Worm (Caenorhabditis elegans) whole organism, mixed stage, embryonic: ENCODE measurements around the gene C29F9.2.

ENCODE experiments used
- M03D4.4 ChIP-seq: sonication (generic microtip); optimal IDR thresholded peaks from 2 replicates; lab custom pipeline; 2017; ENCODE audit warnings: mild to moderate bottlenecking, missing genetic modification characterization, missing compliant biosample characterization
- bed-3 ChIP-seq: fragments of 200-800 bp; sonication (Bioruptor generic); optimal IDR thresholded peaks from 3 replicates; lab custom pipeline; 2018; ENCODE audit warnings: mild to moderate bottlenecking, missing genetic modification characterization, moderate library complexity, missing compliant biosample characterization
- ceh-39 ChIP-seq: fragments of 150-350 bp; optimal IDR thresholded peaks from 2 replicates; lab custom pipeline; 2014; ENCODE audit warnings: missing biosample characterization, missing genetic modification characterization
- ceh-43 ChIP-seq: fragments of 200-800 bp; sonication (Bioruptor generic); optimal IDR thresholded peaks from 2 replicates; lab custom pipeline; 2018; ENCODE audit warnings: mild to moderate bottlenecking, missing genetic modification characterization, moderate library complexity, missing compliant biosample characterization
- ceh-83 ChIP-seq: fragments of 200-800 bp; sonication (Bioruptor generic); optimal IDR thresholded peaks from 2 replicates; lab custom pipeline; 2018; ENCODE audit warnings: mild to moderate bottlenecking, missing genetic modification characterization, missing compliant biosample characterization
- ces-1 ChIP-seq: fragments of 150-350 bp; optimal IDR thresholded peaks from 2 replicates; lab custom pipeline; 2014; ENCODE audit warnings: missing biosample characterization, missing genetic modification reagents, missing genetic modification characterization
- cnd-1 ChIP-seq: fragments of 200-800 bp; sonication (Bioruptor generic); optimal IDR thresholded peaks from 2 replicates; lab custom pipeline; 2018; ENCODE audit warnings: mild to moderate bottlenecking, missing genetic modification characterization, missing compliant biosample characterization
- drap-1 ChIP-seq: fragments of 200-800 bp; sonication (Bioruptor generic); optimal IDR thresholded peaks from 3 replicates; lab custom pipeline; 2018; ENCODE audit warnings: mild to moderate bottlenecking, missing genetic modification characterization, missing compliant biosample characterization
- elt-1 ChIP-seq: sonication (generic microtip); optimal IDR thresholded peaks from 2 replicates; lab custom pipeline; 2017; ENCODE audit warnings: missing genetic modification characterization, mild to moderate bottlenecking, missing compliant biosample characterization, antibody characterized with exemption, moderate library complexity, borderline replicate concordance; ENCODE audit not compliant: insufficient read depth
- elt-3 ChIP-seq: fragments of 150-350 bp; optimal IDR thresholded peaks from 2 replicates; lab custom pipeline; 2014; ENCODE audit warnings: missing biosample characterization, missing genetic modification characterization
- flh-1 ChIP-seq: fragments of 200-800 bp; sonication (Bioruptor generic); optimal IDR thresholded peaks from 2 replicates; lab custom pipeline; 2018; ENCODE audit warnings: mild to moderate bottlenecking, missing genetic modification characterization, moderate library complexity, missing compliant biosample characterization
- hlh-1 ChIP-seq: fragments of 150-350 bp; optimal IDR thresholded peaks from 2 replicates; lab custom pipeline; 2014; ENCODE audit warnings: missing biosample characterization, missing genetic modification reagents, missing genetic modification characterization
- lin-13 ChIP-seq: fragments of 150-350 bp; optimal IDR thresholded peaks from 2 replicates; lab custom pipeline; 2014; ENCODE audit warnings: missing biosample characterization, missing genetic modification characterization
- lin-32 ChIP-seq: fragments of 200-800 bp; sonication (Bioruptor generic); optimal IDR thresholded peaks from 2 replicates; lab custom pipeline; 2018; ENCODE audit warnings: mild to moderate bottlenecking, missing genetic modification characterization, missing compliant biosample characterization
- lsy-2 ChIP-seq: fragments of 150-350 bp; optimal IDR thresholded peaks from 2 replicates; lab custom pipeline; 2014; ENCODE audit warnings: missing biosample characterization, missing genetic modification characterization
- mep-1 ChIP-seq: fragments of 150-350 bp; optimal IDR thresholded peaks from 2 replicates; lab custom pipeline; 2017; ENCODE audit warnings: missing biosample characterization, missing genetic modification reagents, missing genetic modification characterization, inconsistent platforms
- mls-2 ChIP-seq: sonication (generic microtip); optimal IDR thresholded peaks from 2 replicates; lab custom pipeline; 2016; ENCODE audit warnings: mild to moderate bottlenecking, missing genetic modification characterization, moderate library complexity, missing compliant biosample characterization
- nhr-12 ChIP-seq: fragments of 150-350 bp; optimal IDR thresholded peaks from 2 replicates; lab custom pipeline; 2014; ENCODE audit warnings: missing biosample characterization, missing genetic modification characterization
- nhr-237 ChIP-seq: fragments of 150-350 bp; optimal IDR thresholded peaks from 2 replicates; lab custom pipeline; 2014; ENCODE audit warnings: missing biosample characterization, missing genetic modification characterization
- nhr-28 ChIP-seq: fragments of 150-350 bp; optimal IDR thresholded peaks from 2 replicates; lab custom pipeline; 2014; ENCODE audit warnings: missing biosample characterization, missing genetic modification characterization
- nhr-76 ChIP-seq: sonication (generic microtip); optimal IDR thresholded peaks from 2 replicates; lab custom pipeline; 2017; ENCODE audit warnings: missing biosample characterization, missing genetic modification characterization
- pha-4 ChIP-seq: fragments of 150-350 bp; optimal IDR thresholded peaks from 2 replicates; lab custom pipeline; 2018; ENCODE audit warnings: missing biosample characterization, missing genetic modification reagents, missing genetic modification characterization
- sem-2 ChIP-seq: fragments of 200-800 bp; sonication (Bioruptor generic); optimal IDR thresholded peaks from 2 replicates; lab custom pipeline; 2018; ENCODE audit warnings: mild to moderate bottlenecking, missing genetic modification characterization, missing compliant biosample characterization
- snpc-4 ChIP-seq: fragments of 150-350 bp; optimal IDR thresholded peaks from 2 replicates; lab custom pipeline; 2014; ENCODE audit warnings: missing biosample characterization, missing genetic modification characterization
- sptf-1 ChIP-seq: sonication (generic microtip); optimal IDR thresholded peaks from 2 replicates; lab custom pipeline; 2017; ENCODE audit warnings: mild to moderate bottlenecking, missing genetic modification characterization, moderate library complexity, missing compliant biosample characterization
- tbx-8 ChIP-seq: fragments of 200-800 bp; sonication (Bioruptor generic); optimal IDR thresholded peaks from 2 replicates; lab custom pipeline; 2018; ENCODE audit warnings: mild to moderate bottlenecking, missing genetic modification characterization, moderate library complexity, missing compliant biosample characterization
- unc-120 ChIP-seq: sonication (generic microtip); optimal IDR thresholded peaks from 2 replicates; lab custom pipeline; 2017; ENCODE audit warnings: missing genetic modification characterization, missing compliant biosample characterization; ENCODE audit not compliant: poor library complexity, severe bottlenecking
- unc-39 ChIP-seq: fragments of 150-350 bp; optimal IDR thresholded peaks from 2 replicates; lab custom pipeline; 2014; ENCODE audit warnings: missing biosample characterization, missing genetic modification characterization
- unc-62 ChIP-seq: fragments of 150-350 bp; optimal IDR thresholded peaks from 2 replicates; lab custom pipeline; 2014; ENCODE audit warnings: missing biosample characterization, missing genetic modification reagents, missing genetic modification characterization
- ztf-11 ChIP-seq: fragments of 150-350 bp; optimal IDR thresholded peaks from 2 replicates; lab custom pipeline; 2014; ENCODE audit warnings: missing biosample characterization, missing genetic modification characterization

C29F9.2 gene

ce11 chrIII:130650-131049 is at the start of gene C29F9.2, which contains the start of gene nhr-280:
Gene C29F9.2 (plus strand): TSS chrIII:130947.
Gene nhr-280 (minus strand): TSS chrIII:130750.
- TF ChIP-seq elt-3 (no peak), ceh-43 (GFP tag; lab: Kevin White, UChicago) (no peak), sem-2 (GFP tag; lab: Kevin White, UChicago) (no peak), unc-120 (tag; lab: Kevin White, UChicago) (no peak)

DNA sequence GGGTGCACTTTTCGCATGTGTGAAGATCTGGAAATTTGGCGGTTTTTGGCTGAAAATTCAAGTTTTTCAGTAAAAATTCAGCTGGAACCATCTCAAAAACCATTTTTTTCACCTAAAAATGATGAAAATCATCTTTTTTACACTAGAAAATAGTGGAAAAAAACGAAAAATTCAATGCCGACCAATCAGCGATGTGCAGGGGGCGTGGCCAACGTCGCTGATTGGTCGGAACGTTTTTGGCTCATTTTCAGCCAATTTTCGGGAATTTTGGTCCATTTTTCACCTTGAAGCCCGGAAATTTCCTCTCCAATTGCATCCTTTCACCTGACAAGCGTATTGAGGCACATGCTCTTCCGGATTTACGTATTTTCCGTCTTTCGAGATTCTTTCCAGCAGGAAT is 46.4 kb upstream of the C29F9.2 start:
- TF ChIP-seq pha-4 (tag; lab: Kevin White, UChicago) (no peak), ceh-39 (no peak), lin-32 (GFP tag; lab: Kevin White, UChicago) (no peak), sptf-1 (tag; lab: Kevin White, UChicago) (no peak), lsy-2 (tag; lab: Kevin White, UChicago) (no peak), lin-13 (tag; lab: Kevin White, UChicago) (no peak), unc-120 (tag; lab: Kevin White, UChicago) (no peak), nhr-76 (tag; lab: Kevin White, UChicago) (no peak), drap-1 (no peak), unc-39 (tag; lab: Kevin White, UChicago) (no peak), unc-62 (no peak), cnd-1 (no peak)

ce11 chrIII:86316-86715 is 44.4 kb upstream of the C29F9.2 start, which contains the start of gene attf-3:
Gene attf-3 (minus strand): TSS chrIII:86384.
- no peak for TF ChIP-seq sptf-1 (tag; lab: Kevin White, UChicago)
- no peak for TF ChIP-seq snpc-4 (tag; lab: Kevin White, UChicago)
- no peak for TF ChIP-seq sem-2 (GFP tag; lab: Kevin White, UChicago)
- no peak for TF ChIP-seq unc-39 (tag; lab: Kevin White, UChicago)
- TF ChIP-seq ceh-39: peak; percentile 50
- TF ChIP-seq bed-3 (GFP tag; lab: Kevin White, UChicago): no peak
- no peak for TF ChIP-seq flh-1 (GFP tag; lab: Kevin White, UChicago)
- no peak for TF ChIP-seq cnd-1
- TF ChIP-seq nhr-12 (tag; lab: Kevin White, UChicago): no peak
- peak; percentile 56 for TF ChIP-seq lin-13 (tag; lab: Kevin White, UChicago)
- TF ChIP-seq pha-4 (tag; lab: Kevin White, UChicago): peak; percentile 46
- no peak for TF ChIP-seq nhr-76 (tag; lab: Kevin White, UChicago)
- TF ChIP-seq lsy-2 (tag; lab: Kevin White, UChicago): peak; percentile 71
- peak; percentile 13 for TF ChIP-seq hlh-1 (tag; lab: Kevin White, UChicago)
- no peak for TF ChIP-seq mls-2
- TF ChIP-seq lin-32 (GFP tag; lab: Kevin White, UChicago): no peak
- TF ChIP-seq ztf-11 (tag; lab: Kevin White, UChicago): no peak
- peak; percentile 78 for TF ChIP-seq mep-1 (tag; lab: Kevin White, UChicago)
- TF ChIP-seq unc-62: no peak
- TF ChIP-seq drap-1: no peak
- no peak for TF ChIP-seq nhr-28
- TF ChIP-seq ces-1 (GFP tag; lab: Kevin White, UChicago): peak; percentile 61
- TF ChIP-seq unc-120 (tag; lab: Kevin White, UChicago): no peak
- TF ChIP-seq nhr-237 (tag; lab: Kevin White, UChicago): peak; percentile 68

ce11 chrIII:87183-87582 is 43.6 kb upstream of the C29F9.2 start, which contains the start of the genes F54C4.4 and mrpl-40:
Gene F54C4.4 (minus strand): TSS chrIII:87381.
Gene mrpl-40 (plus strand): TSS chrIII:87559.
- peak; percentile 81 for TF ChIP-seq ces-1 (GFP tag; lab: Kevin White, UChicago)
- TF ChIP-seq ceh-39: peak; percentile 79
- peak; percentile 49 for TF ChIP-seq lsy-2 (tag; lab: Kevin White, UChicago)
- no peak for TF ChIP-seq tbx-8
- TF ChIP-seq nhr-12 (tag; lab: Kevin White, UChicago): no peak
- peak; percentile 3 for TF ChIP-seq nhr-237 (tag; lab: Kevin White, UChicago)
- TF ChIP-seq pha-4 (tag; lab: Kevin White, UChicago): peak; percentile 50
- peak; percentile 41 for TF ChIP-seq mep-1 (tag; lab: Kevin White, UChicago)
- TF ChIP-seq lin-13 (tag; lab: Kevin White, UChicago): peak; percentile 9

DNA sequence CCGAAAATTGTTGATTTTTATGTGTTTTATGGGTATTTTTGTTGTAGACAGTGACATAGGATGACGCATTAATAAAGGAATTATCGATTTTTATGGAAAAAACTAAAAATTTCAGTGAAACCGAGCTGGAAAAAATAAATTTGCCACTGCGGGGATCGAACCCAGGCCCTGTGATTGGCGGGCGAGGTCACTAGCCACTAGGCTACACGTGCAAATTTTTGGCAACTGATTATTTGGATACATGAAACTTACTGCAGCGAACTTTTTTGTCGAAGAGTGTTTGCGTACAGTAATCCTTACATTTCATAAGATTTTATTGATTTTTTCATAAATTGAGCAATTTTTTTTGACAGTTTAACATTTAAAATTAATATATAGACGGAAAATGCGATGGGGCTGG is 41.6 kb upstream of the C29F9.2 start:
- peak; percentile 9 for TF ChIP-seq flh-1 (GFP tag; lab: Kevin White, UChicago)
- TF ChIP-seq bed-3 (GFP tag; lab: Kevin White, UChicago): no peak
- TF ChIP-seq sptf-1 (tag; lab: Kevin White, UChicago): peak; percentile 26
- peak; percentile 51 for TF ChIP-seq M03D4.4 (tag; lab: Kevin White, UChicago)
- peak; percentile 4 for TF ChIP-seq mep-1 (tag; lab: Kevin White, UChicago)
- TF ChIP-seq tbx-8: peak; percentile 48
- no peak for TF ChIP-seq nhr-237 (tag; lab: Kevin White, UChicago)
- peak; percentile 60 for TF ChIP-seq cnd-1
- peak; percentile 49 for TF ChIP-seq mls-2
- TF ChIP-seq elt-1 (tag; lab: Kevin White, UChicago): no peak
- no peak for TF ChIP-seq unc-62
- peak; percentile 54 for TF ChIP-seq ceh-83 (GFP tag; lab: Kevin White, UChicago)
- TF ChIP-seq, all 35 proteins: peak for 8
